Worm (Caenorhabditis elegans) whole organism, dauer: Measurements from ENCODE around the gene ZK177.11.
"Not testable (repeated sequence)": the region's sequence is repeated elsewhere in the genome, so short reads cannot be mapped to it uniquely, and the experiment has no call there.

Experiments used
- unc-62 ChIP-seq: sonication (generic microtip); optimal IDR thresholded peaks from 2 replicates; lab custom pipeline; 2017; ENCODE audit warnings: missing biosample characterization, missing genetic modification reagents, missing genetic modification characterization

ZK177.11 gene

DNA sequence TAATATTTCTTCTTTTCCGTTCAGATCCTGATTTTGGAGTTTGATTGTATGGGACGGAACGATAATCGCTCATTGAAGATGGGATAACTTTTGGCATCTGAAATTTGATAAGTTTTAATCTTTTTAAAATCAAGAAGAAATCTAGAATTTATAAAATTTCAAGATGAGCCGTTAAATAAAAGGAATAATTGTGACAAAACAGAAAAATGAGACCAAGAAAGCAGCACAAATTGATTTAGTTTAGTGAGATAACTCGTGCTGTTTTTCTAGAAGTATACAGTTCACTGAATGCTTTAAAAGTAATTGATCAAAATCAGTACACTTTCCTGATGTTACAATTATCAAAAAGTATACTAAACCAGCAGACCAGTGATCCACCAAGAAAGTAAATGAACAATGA is 17.4 kb downstream of the ZK177.11 start, which contains the start of gene hlh-27:
hlh-27 (minus strand) TSS at position 101 of the 400 bp plus-strand sequence.
- TF ChIP-seq unc-62 (GFP tag; lab: Kevin White, UChicago): not testable (repeated sequence)

DNA sequence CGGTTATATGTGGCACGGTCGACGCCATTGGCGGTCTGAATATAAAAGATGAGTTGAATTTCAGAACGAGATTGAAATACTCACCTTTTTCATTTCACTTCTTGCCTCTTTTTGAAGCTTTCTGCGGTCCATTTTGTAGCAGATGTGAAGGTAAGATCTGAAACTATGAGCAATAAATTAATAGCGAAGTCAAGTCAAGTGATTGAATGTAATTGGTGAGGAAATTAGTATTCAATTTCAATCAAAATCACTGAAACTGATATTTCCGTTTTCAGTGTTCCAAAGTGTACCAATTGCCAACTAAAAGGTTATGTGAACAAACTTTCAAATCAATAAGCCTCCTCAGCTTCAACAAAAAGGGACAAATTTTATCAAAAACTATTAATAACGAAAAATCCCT is 18.9 kb downstream of the ZK177.11 start, which contains the start of gene C17C3.24:
C17C3.24 (minus strand) TSS at position 101 of the 400 bp plus-strand sequence.
- no peak for TF ChIP-seq unc-62 (GFP tag; lab: Kevin White, UChicago)

DNA sequence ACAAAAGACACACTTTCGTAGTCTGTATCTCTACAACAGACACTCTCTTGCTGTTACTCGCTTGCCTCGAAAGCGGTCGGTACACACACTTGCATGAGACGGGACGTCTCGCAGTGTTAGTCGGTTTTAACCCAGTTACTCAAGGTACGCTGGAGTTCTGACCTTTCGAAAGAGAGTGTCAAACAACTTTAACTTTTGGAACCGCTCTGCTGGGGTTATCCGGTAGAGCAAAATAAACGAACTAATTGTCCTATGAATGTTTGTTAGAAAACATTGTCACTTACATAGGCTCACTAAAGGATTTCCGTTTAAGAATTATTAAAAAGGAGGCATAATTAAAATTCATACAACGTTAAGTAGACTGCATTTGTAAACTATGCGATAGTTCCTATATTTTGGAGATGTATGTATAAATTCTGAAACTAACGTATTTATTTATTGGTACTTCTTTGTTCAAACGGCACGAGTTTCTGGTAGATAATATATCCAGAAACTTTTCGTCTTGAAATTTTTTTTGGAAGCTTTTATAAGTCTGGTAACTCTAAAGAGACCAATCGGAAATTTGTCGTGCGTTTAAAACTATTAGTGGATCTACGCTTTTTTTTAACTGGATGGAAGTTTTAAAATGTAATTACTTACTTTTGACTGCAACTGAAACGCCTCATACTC is 20.9 kb downstream of the ZK177.11 start:
- TF ChIP-seq unc-62 (GFP tag; lab: Kevin White, UChicago): peak; percentile 12

DNA sequence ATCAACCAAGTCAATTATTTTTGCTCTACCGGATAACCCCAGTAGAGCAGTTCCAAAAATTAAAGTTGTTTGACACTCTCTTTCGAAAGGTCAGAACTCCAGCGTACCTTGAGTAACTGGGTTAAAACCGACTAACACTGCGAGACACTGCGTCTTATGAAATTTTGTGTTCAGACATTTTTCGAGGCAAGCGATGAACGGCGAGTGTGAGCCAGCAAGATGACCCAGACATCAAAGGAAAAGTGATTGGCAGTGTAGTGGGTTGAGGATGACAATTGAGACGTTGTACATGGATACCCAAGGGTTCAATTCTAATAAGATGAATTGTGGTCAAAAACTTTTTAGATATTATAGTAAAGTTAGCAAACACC is 21.4 kb downstream of the ZK177.11 start:
- no peak for TF ChIP-seq unc-62 (GFP tag; lab: Kevin White, UChicago)

DNA sequence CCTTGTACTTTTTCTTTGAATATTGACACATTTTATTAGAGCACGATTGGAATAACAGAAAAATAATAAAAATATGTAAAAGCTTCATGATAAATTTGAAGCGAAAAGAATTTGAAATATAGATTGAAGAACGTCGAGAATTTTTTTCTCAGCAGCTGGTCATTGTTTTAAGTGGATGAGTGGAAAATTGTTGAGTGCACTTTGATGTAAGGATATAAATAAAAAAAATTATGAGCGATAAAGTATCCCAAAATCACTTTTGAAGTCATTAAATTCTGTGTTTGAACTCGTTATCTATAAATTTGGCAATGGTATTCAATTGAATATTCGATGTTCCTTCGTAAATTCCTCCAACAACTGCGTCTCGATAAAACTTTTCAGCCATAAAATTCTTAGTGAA is 22.0 kb downstream of the ZK177.11 start, which contains the start of gene ins-13:
ins-13 (minus strand) TSS at position 101 of the 400 bp plus-strand sequence.
- TF ChIP-seq unc-62 (GFP tag; lab: Kevin White, UChicago): no peak

DNA sequence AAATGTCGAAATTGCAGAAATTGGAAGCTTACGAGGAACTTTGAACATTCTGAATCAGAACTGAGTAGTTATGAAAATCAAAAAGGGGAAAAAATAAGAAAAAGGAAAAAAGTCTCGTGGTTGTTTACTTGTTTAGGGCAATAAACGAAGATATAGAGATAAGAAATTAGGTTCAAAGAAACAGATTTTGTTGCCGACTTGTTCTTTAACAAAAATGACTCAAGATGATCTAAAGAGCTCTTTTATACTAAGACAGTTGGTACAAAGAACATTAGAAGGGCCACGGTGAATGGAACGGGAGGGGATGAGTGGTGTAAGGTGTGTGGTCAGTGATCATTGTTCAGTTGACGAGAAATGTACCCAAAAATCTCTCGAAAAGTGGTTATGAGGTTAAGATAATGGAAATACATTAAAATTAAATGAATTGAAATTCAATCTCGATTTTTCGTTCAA is 24.7 kb downstream of the ZK177.11 start, which contains the start of gene acdh-2:
acdh-2 (minus strand) TSS at position 51 of the 453 bp plus-strand sequence.
- TF ChIP-seq unc-62 (GFP tag; lab: Kevin White, UChicago): no peak

DNA sequence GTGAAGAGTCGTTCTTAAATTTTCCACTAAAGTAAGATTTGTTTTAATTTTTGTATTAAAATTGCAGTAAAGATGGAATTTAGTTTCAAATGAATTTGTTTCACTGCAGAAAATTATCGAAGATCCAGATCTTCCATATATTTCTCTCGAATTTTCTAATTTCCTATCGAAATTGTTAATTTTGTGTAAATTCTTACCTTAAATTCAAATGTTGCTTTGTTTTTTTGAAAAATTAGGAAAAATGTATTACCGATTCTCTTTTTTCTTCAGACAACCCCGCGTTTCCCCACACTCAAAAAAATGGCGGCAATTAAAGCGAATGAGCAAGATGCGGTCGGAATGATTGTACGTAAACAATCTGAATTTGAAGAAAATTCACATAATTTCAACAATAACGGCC is 27.0 kb downstream of the ZK177.11 start, which contains the start of gene C17C3.6:
C17C3.6 (plus strand) TSS at position 301 of the 400 bp plus-strand sequence.
- TF ChIP-seq unc-62 (GFP tag; lab: Kevin White, UChicago): no peak

DNA sequence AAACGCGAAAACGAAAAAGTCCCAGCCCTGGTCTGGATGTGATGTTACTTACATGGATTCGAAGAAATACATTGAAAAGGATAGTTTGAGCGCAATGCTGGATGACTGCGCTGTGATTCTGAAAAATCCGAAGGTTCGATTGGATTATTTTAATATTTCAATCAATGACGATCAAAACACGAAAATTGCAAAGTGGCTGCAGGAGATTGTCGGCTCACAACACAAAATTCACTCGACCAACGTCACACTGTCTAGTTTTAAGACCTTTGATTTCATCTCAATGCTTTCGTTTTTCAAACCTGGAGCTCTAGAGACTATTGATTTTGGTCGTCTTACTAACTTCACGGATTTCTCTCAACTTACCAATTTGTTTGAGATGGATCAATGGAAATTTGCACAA is 28.8 kb downstream of the ZK177.11 start, which contains the start of gene C17C3.5:
C17C3.5 (plus strand) TSS at position 301 of the 400 bp plus-strand sequence.
- no peak for TF ChIP-seq unc-62 (GFP tag; lab: Kevin White, UChicago)

DNA sequence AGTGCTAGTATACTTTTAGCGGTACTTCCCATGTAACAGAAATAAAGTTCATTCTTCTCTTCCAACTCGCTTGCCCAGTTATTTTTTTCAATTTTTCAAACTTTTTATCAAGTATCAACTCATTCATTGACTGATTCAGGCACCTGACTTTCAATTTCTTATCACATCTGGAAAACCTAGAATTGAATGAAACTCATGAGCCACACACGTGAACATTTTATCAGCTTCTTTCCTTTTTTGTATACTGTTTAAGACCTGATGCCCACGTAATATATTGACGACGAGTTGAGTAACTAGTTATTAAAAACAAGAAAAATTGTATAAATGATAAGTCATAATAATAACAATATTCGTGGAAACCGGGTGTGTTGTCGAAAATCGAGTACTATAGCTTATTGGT is 30.8 kb downstream of the ZK177.11 start:
- TF ChIP-seq unc-62 (GFP tag; lab: Kevin White, UChicago): no peak

DNA sequence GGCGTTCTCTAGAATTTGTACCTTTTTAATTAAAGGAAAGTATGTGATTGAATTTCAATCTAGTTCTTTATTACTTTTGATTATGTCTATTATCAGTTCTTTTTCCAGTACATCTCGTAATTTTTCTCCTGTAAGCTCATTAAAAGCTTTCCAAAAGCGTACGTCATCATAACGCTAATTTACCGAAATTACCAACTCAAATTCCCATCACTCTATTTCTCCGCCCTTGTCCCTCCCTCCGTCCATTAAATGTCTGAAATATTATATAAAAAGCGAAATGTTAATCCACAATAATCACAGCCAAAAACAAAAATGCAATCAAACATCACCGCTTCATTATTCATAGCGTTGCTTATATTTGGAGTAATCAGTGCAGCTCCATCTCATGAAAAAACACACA is 31.6 kb downstream of the ZK177.11 start, which contains the start of gene ins-12:
ins-12 (plus strand) TSS at position 301 of the 400 bp plus-strand sequence.
- no peak for TF ChIP-seq unc-62 (GFP tag; lab: Kevin White, UChicago)

DNA sequence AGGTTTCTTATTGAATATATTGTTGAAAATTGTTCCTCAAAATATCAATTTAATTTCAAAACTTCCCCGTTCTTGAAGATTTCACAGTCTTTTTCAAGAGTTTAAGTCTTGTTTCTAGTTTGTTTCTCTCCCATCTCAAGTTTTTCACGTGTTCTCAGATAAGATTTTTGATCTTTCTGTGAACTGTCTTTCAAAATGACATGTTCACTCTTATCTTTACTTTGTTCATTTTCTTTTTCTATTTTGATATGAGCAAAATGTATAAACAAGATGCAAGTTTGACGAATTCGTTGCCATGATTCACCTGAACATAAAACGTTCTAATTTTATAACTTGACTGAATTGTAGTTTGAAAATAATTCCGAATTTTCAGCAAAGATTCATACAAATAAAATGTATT is 32.1 kb downstream of the ZK177.11 start:
- no peak for TF ChIP-seq unc-62 (GFP tag; lab: Kevin White, UChicago)

DNA sequence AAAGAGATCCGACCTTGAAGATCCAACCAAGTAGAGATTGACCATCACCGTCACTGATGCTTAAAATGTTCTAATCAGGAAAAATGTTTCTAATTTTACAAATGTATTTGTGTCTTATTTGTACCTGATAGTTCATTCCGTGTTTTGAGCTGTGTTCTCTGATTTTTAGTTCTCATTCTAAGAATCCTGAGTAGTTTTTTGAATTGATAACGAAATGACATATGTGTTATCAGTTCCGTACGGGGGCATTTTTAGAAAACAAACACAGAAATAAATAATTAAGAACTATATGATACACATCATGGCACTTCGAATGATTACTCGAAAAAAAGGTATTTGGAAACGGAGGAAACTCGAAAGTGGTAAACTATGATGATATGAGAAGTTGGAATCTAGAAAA is 32.8 kb downstream of the ZK177.11 start:
- no peak for TF ChIP-seq unc-62 (GFP tag; lab: Kevin White, UChicago)

DNA sequence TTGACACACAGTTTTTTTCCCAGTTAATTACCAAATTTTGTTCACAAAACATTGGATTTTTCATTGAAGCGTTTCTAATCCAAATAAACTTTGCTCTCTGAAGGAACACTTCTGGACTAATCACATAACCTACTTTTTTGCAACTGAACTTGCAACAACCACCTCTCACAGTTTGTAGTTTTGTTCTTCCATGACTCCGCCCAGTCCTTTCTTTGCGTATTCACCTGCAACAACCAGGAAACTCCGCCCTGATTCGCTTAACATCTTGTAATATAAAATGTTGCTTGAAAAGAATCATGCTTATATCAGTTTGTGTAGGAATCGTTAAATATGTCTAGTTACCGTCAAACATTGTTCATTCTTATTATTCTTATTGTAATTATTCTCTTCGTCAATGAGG is 33.7 kb downstream of the ZK177.11 start, which contains the start of gene ins-11:
ins-11 (plus strand) TSS at position 301 of the 400 bp plus-strand sequence.
- no peak for TF ChIP-seq unc-62 (GFP tag; lab: Kevin White, UChicago)

DNA sequence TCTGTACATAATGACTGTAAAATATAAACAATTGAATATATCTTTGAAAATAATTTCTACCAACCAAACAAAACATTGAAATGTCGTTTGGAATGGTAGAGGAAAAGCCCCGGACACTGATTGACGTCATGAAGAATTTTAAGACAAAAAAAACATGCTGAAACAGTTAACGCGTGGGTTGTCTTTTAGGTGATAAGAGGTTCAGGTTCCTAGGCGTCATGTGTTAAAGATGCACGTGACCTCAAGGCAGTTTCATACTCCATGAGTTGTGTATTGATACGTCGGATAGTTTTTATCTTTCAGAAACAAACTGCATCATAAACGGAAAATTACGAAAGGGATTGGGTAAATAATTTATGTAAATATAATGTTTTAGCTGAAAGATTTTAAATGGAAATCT is 34.4 kb downstream of the ZK177.11 start:
- no peak for TF ChIP-seq unc-62 (GFP tag; lab: Kevin White, UChicago)

DNA sequence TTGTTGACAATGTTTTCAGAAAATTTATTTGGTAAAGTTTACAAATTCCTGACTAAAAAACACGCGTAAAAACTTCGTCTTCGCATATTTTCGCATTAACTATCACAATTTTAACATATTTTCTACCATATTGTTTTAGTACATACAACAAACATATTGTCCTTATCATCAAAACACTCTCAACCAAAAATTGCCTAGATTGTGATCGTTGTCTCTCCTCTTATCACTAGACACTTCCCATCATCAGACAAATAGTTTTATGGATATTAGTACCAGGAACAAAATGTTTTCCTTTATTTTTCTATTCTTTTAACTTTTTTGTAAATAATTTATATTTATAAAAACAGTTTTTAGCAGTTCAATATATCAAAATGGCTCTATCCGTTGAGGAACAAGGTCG is 38.7 kb downstream of the ZK177.11 start, which contains the start of gene C17C3.3:
C17C3.3 (plus strand) TSS at position 346 of the 400 bp plus-strand sequence.
- TF ChIP-seq unc-62 (GFP tag; lab: Kevin White, UChicago): no peak

DNA sequence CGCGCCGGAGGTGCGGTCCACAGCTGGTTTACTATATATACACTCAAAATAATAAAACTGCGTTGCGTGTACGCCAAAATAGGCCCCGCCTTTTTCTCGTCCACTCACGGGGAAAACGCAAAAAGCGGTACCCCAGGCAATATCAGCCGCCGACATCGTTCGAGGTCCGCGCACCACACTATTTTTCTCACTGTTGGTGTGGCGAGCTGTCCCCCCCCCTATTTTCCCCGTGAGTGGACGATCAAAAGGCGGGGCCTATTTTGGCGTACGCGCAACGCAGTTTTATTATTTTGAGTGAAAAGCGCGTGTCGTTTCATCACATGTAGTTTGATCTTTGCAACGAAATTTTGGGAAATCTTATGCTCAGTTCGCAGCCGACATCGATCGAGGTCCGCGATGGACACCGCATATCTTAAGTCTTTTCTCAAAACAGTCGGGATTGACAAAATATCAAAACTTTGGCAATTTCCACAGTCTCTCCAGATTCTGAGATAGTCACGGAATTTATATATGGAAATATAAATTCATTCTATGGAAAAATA is 42.4 kb downstream of the ZK177.11 start:
- no peak for TF ChIP-seq unc-62 (GFP tag; lab: Kevin White, UChicago)
